Fruit fly (Drosophila melanogaster) whole organism, embryonic: ENCODE measurements around the gene cue.

Experiments
- Antp ChIP-seq: fragments of 200-800 bp; sonication (Bioruptor generic); optimal IDR thresholded peaks from 3 replicates; lab custom pipeline; 2016; ENCODE audit warnings: missing biosample characterization, missing genetic modification characterization
- CG11247 ChIP-seq: fragments of 200-800 bp; sonication (Bioruptor generic); IDR thresholded peaks from 2 replicates; pipeline ENCODE4 v1.3.6; 2022; ENCODE audit warnings: missing biosample characterization, missing genetic modification characterization
- CG12071 ChIP-seq: fragments of 200-800 bp; sonication (Bioruptor generic); optimal IDR thresholded peaks from 3 replicates; lab custom pipeline; 2018; ENCODE audit warnings: missing biosample characterization, mild to moderate bottlenecking, missing genetic modification characterization
- CG12299 ChIP-seq: fragments of 200-800 bp; sonication (Bioruptor generic); optimal IDR thresholded peaks from 2 replicates; lab custom pipeline; 2018; ENCODE audit warnings: missing biosample characterization, mild to moderate bottlenecking, missing genetic modification characterization
- CG13894 ChIP-seq: fragments of 200-800 bp; sonication (Bioruptor generic); optimal IDR thresholded peaks from 3 replicates; lab custom pipeline; 2018; ENCODE audit warnings: missing biosample characterization, mild to moderate bottlenecking, missing genetic modification characterization, moderate library complexity
- CG14050 ChIP-seq: fragments of 200-800 bp; sonication (Bioruptor generic); IDR thresholded peaks from 3 replicates; pipeline ENCODE4 v1.3.6; 2022; ENCODE audit warnings: missing biosample characterization, missing genetic modification characterization
- CG14667 ChIP-seq: fragments of 200-800 bp; sonication (Bioruptor generic); IDR thresholded peaks from 2 replicates; pipeline ENCODE4 v1.3.6; 2022; ENCODE audit warnings: missing biosample characterization, missing genetic modification characterization
- CG15011 ChIP-seq: fragments of 200-800 bp; sonication (Bioruptor generic); optimal IDR thresholded peaks from 3 replicates; lab custom pipeline; 2018; ENCODE audit warnings: missing biosample characterization, mild to moderate bottlenecking, missing genetic modification characterization
- CG15601 ChIP-seq: fragments of 200-800 bp; sonication (Bioruptor generic); optimal IDR thresholded peaks from 3 replicates; lab custom pipeline; 2019; ENCODE audit warnings: missing biosample characterization, mild to moderate bottlenecking, missing genetic modification characterization, moderate library complexity
- CG16779 ChIP-seq: fragments of 200-800 bp; sonication (Bioruptor generic); IDR thresholded peaks from 2 replicates; pipeline ENCODE4 v1.3.6; 2022; ENCODE audit warnings: missing biosample characterization, missing genetic modification characterization
- CG17385 ChIP-seq: fragments of 200-800 bp; sonication (Bioruptor generic); optimal IDR thresholded peaks from 3 replicates; lab custom pipeline; 2018; ENCODE audit warnings: missing biosample characterization, mild to moderate bottlenecking, missing genetic modification characterization
- CG17568 ChIP-seq: fragments of 200-800 bp; sonication (Bioruptor generic); optimal IDR thresholded peaks from 2 replicates; lab custom pipeline; 2018; ENCODE audit warnings: missing biosample characterization, mild to moderate bottlenecking, missing genetic modification characterization, moderate library complexity
- CG1832 ChIP-seq: fragments of 200-800 bp; sonication (Bioruptor generic); optimal IDR thresholded peaks from 2 replicates; lab custom pipeline; 2017; ENCODE audit warnings: missing biosample characterization, mild to moderate bottlenecking, missing genetic modification characterization, inconsistent platforms
- CG18764 ChIP-seq: fragments of 200-800 bp; sonication (Bioruptor generic); optimal IDR thresholded peaks from 3 replicates; lab custom pipeline; 2016; ENCODE audit warnings: missing biosample characterization, missing genetic modification characterization
- CG2889 ChIP-seq: fragments of 200-800 bp; sonication (Bioruptor generic); IDR thresholded peaks from 3 replicates; pipeline ENCODE4 v1.3.6; 2022; ENCODE audit warnings: missing biosample characterization, missing genetic modification characterization
- CG31365 ChIP-seq: fragments of 200-800 bp; sonication (Bioruptor generic); optimal IDR thresholded peaks from 2 replicates; lab custom pipeline; 2018; ENCODE audit warnings: missing biosample characterization, mild to moderate bottlenecking, missing genetic modification characterization
- CG5180 ChIP-seq: fragments of 200-800 bp; sonication (Bioruptor generic); optimal IDR thresholded peaks from 3 replicates; lab custom pipeline; 2017; ENCODE audit warnings: missing biosample characterization, missing genetic modification characterization, mild to moderate bottlenecking, moderate library complexity, missing genetic modification reagents
- CG5245 ChIP-seq: fragments of 200-800 bp; sonication (Bioruptor generic); optimal IDR thresholded peaks from 3 replicates; lab custom pipeline; 2016; ENCODE audit warnings: missing biosample characterization, missing genetic modification characterization
- CG6175 ChIP-seq: fragments of 200-800 bp; sonication (Bioruptor generic); IDR thresholded peaks from 3 replicates; pipeline ENCODE4 v1.3.6; 2022; ENCODE audit warnings: missing biosample characterization, missing genetic modification characterization
- CG6654 ChIP-seq: fragments of 200-800 bp; sonication (Bioruptor generic); optimal IDR thresholded peaks from 2 replicates; lab custom pipeline; 2017; ENCODE audit warnings: missing biosample characterization, mild to moderate bottlenecking, missing genetic modification characterization
- CG6765 ChIP-seq: fragments of 200-800 bp; sonication (Bioruptor generic); optimal IDR thresholded peaks from 3 replicates; lab custom pipeline; 2017; ENCODE audit warnings: missing biosample characterization, mild to moderate bottlenecking, missing genetic modification characterization
- CG6854 ChIP-seq: fragments of 200-800 bp; sonication (Bioruptor generic); optimal IDR thresholded peaks from 3 replicates; lab custom pipeline; 2017; ENCODE audit warnings: missing biosample characterization, mild to moderate bottlenecking, missing genetic modification characterization
- D ChIP-seq, 2 experiments: fragments of 200-800 bp in 1 of 2; fragments of >200 bp in 1 of 2; sonication (Bioruptor generic) in 1 of 2; optimal IDR thresholded peaks; 2 replicates in 1 of 2; 3 replicates in 1 of 2; lab custom pipeline; 2017; ENCODE audit warnings: mild to moderate bottlenecking in 1 of 2, missing biosample characterization in 1 of 2, missing genetic modification characterization in 1 of 2, missing genetic modification reagents in 1 of 2
- D19B ChIP-seq: fragments of 200-800 bp; sonication (Bioruptor generic); optimal IDR thresholded peaks from 2 replicates; lab custom pipeline; 2017; ENCODE audit warnings: missing biosample characterization, mild to moderate bottlenecking, missing genetic modification characterization
- Dip3 ChIP-seq: fragments of 200-800 bp; sonication (Bioruptor generic); optimal IDR thresholded peaks from 3 replicates; lab custom pipeline; 2016; ENCODE audit warnings: missing biosample characterization, missing genetic modification characterization
- ERR ChIP-seq: fragments of 200-800 bp; sonication (Bioruptor generic); optimal IDR thresholded peaks from 2 replicates; lab custom pipeline; 2016; ENCODE audit warnings: missing biosample characterization, missing genetic modification characterization
- Fer1 ChIP-seq: fragments of 200-800 bp; sonication (Bioruptor generic); optimal IDR thresholded peaks from 2 replicates; lab custom pipeline; 2017; ENCODE audit warnings: missing biosample characterization, mild to moderate bottlenecking, missing genetic modification characterization
- HmgZ ChIP-seq: fragments of 200-800 bp; sonication (Bioruptor generic); optimal IDR thresholded peaks from 2 replicates; lab custom pipeline; 2018; ENCODE audit warnings: missing biosample characterization, mild to moderate bottlenecking, missing genetic modification characterization
- Lim3 ChIP-seq: fragments of 200-800 bp; sonication (Bioruptor generic); IDR thresholded peaks from 2 replicates; pipeline ENCODE4 v1.3.6; 2022; ENCODE audit warnings: missing biosample characterization, missing genetic modification characterization
- Side ChIP-seq: fragments of 200-800 bp; sonication (Bioruptor generic); optimal IDR thresholded peaks from 2 replicates; lab custom pipeline; 2016; ENCODE audit warnings: missing biosample characterization, missing genetic modification characterization
- Sry-δ ChIP-seq: fragments of 200-800 bp; sonication (Bioruptor generic); optimal IDR thresholded peaks from 2 replicates; lab custom pipeline; 2016; ENCODE audit warnings: missing biosample characterization, missing genetic modification characterization
- YL-1 ChIP-seq: fragments of 200-800 bp; sonication (Bioruptor generic); optimal IDR thresholded peaks from 3 replicates; lab custom pipeline; 2017; ENCODE audit warnings: missing biosample characterization, mild to moderate bottlenecking, missing genetic modification characterization
- ash1 ChIP-seq: fragments of 200-800 bp; sonication (Bioruptor generic); optimal IDR thresholded peaks from 2 replicates; lab custom pipeline; 2018; ENCODE audit warnings: missing biosample characterization, mild to moderate bottlenecking, missing genetic modification characterization
- ato ChIP-seq: fragments of 200-800 bp; sonication (Bioruptor generic); IDR thresholded peaks from 2 replicates; pipeline ENCODE4 v1.3.6; 2022; ENCODE audit warnings: missing biosample characterization, missing genetic modification characterization; ENCODE audit not compliant: partially characterized antibody
- cg ChIP-seq: fragments of 200-800 bp; sonication (Bioruptor generic); optimal IDR thresholded peaks from 3 replicates; lab custom pipeline; 2019; ENCODE audit warnings: missing biosample characterization, mild to moderate bottlenecking, missing genetic modification characterization, moderate library complexity
- dimm ChIP-seq: fragments of 200-800 bp; sonication (Bioruptor generic); IDR thresholded peaks from 2 replicates; pipeline ENCODE4 v1.3.6; 2022; ENCODE audit warnings: missing biosample characterization, missing genetic modification characterization
- esg ChIP-seq: fragments of 200-800 bp; sonication (Bioruptor generic); conservative IDR thresholded peaks from 2 replicates; pipeline ENCODE4 v1.3.6; 2022; ENCODE audit warnings: missing biosample characterization, missing genetic modification characterization
- ewg ChIP-seq: fragments of 200-800 bp; sonication (Bioruptor generic); optimal IDR thresholded peaks from 3 replicates; lab custom pipeline; 2017; ENCODE audit warnings: mild to moderate bottlenecking, missing biosample characterization, missing genetic modification reagents, missing genetic modification characterization
- fd3F ChIP-seq: fragments of 200-800 bp; sonication (Bioruptor generic); optimal IDR thresholded peaks from 2 replicates; lab custom pipeline; 2018; ENCODE audit warnings: missing biosample characterization, mild to moderate bottlenecking, missing genetic modification characterization, moderate library complexity
- gem ChIP-seq: fragments of 200-800 bp; sonication (Bioruptor generic); optimal IDR thresholded peaks from 2 replicates; lab custom pipeline; 2019; ENCODE audit warnings: missing biosample characterization, mild to moderate bottlenecking, missing genetic modification characterization, moderate library complexity
- grn ChIP-seq: fragments of 200-800 bp; sonication (Bioruptor generic); optimal IDR thresholded peaks from 3 replicates; lab custom pipeline; 2017; ENCODE audit warnings: missing biosample characterization, missing genetic modification characterization
- gsb ChIP-seq: fragments of 200-800 bp; sonication (Bioruptor generic); IDR thresholded peaks from 2 replicates; pipeline ENCODE4 v1.3.6; 2022; ENCODE audit warnings: missing biosample characterization, missing genetic modification characterization
- her ChIP-seq: fragments of 200-800 bp; sonication (Bioruptor generic); optimal IDR thresholded peaks from 2 replicates; lab custom pipeline; 2016; ENCODE audit warnings: missing biosample characterization, missing genetic modification characterization
- kay ChIP-seq: fragments of 200-800 bp; sonication (Bioruptor generic); optimal IDR thresholded peaks from 2 replicates; lab custom pipeline; 2016; ENCODE audit warnings: missing biosample characterization, missing genetic modification characterization
- mirr ChIP-seq: fragments of 200-800 bp; sonication (Bioruptor generic); optimal IDR thresholded peaks from 3 replicates; lab custom pipeline; 2018; ENCODE audit warnings: missing biosample characterization, mild to moderate bottlenecking, missing genetic modification characterization
- slou ChIP-seq: fragments of 200-800 bp; sonication (Bioruptor generic); optimal IDR thresholded peaks from 3 replicates; lab custom pipeline; 2016; ENCODE audit warnings: missing biosample characterization, missing genetic modification characterization
- so ChIP-seq: fragments of 200-800 bp; sonication (Bioruptor generic); IDR thresholded peaks from 3 replicates; pipeline ENCODE4 v1.3.6; 2022; ENCODE audit warnings: missing biosample characterization, missing genetic modification characterization
- sob ChIP-seq: fragments of 200-800 bp; sonication (Bioruptor generic); IDR thresholded peaks from 2 replicates; pipeline ENCODE4 v1.3.6; 2022; ENCODE audit warnings: missing biosample characterization, missing genetic modification characterization
- tio ChIP-seq: fragments of 200-800 bp; sonication (Bioruptor generic); optimal IDR thresholded peaks from 2 replicates; lab custom pipeline; 2017; ENCODE audit warnings: missing biosample characterization, missing genetic modification characterization, inconsistent platforms
- trh ChIP-seq: fragments of 200-800 bp; sonication (Bioruptor generic); optimal IDR thresholded peaks from 2 replicates; lab custom pipeline; 2016; ENCODE audit warnings: missing biosample characterization, missing genetic modification characterization
- usp ChIP-seq: fragments of >200 bp; optimal IDR thresholded peaks from 2 replicates; lab custom pipeline; 2017; ENCODE audit warnings: missing biosample characterization, missing genetic modification characterization
- vfl ChIP-seq: fragments of 200-800 bp; sonication (Bioruptor generic); optimal IDR thresholded peaks from 2 replicates; lab custom pipeline; 2016; ENCODE audit warnings: missing biosample characterization, missing genetic modification characterization

Gene cue

DNA sequence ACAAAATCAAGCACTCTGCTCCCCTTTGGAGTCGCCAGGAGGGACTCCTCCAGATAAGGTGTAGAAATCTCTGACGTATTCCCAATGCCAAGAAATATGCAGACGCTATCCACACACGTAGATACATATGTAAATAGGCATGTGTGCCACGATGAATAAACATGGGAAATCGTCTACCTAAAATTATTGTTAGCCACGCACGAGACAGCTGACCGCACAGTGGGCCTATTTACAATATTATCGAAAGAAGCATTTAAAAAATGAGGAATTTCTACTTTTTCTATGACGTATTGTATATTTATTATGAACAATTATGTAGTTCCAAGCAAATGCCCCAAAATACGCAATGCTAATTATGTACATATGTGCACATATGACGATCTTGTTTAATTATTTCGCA is 32.1 kb upstream of the cue start (continued):
- TF ChIP-seq CG12071 (peak; percentile 9), CG11247 (GFP tag; lab: Robert Waterston, UW) (no peak), CG14050 (GFP tag; lab: Robert Waterston, UW) (no peak), CG6175 (no peak), gsb (GFP tag; lab: Robert Waterston, UW) (no peak), so (GFP tag; lab: Robert Waterston, UW) (no peak), CG18764 (GFP tag; lab: Kevin White, UChicago) (no peak), ato (no peak), trh (no peak), CG31365 (tag; lab: Kevin White, UChicago) (no peak), CG16779 (GFP tag; lab: Robert Waterston, UW) (no peak), cg (GFP tag; lab: Kevin White, UChicago) (no peak), CG17385 (GFP tag; lab: Kevin White, UChicago) (peak; percentile 8), dimm (no peak), CG15601 (tag; lab: Kevin White, UChicago) (no peak), kay (GFP tag; lab: Kevin White, UChicago) (peak; percentile 19), CG5180 (GFP tag; lab: Kevin White, UChicago) (no peak), gem (tag; lab: Kevin White, UChicago) (peak; percentile 46), D19B (no peak), D (optimal IDR thresholded peaks at IDR 0.05; lab: Kevin White, UChicago) (no peak), D (GFP tag; optimal IDR thresholded peaks at IDR 0.05; lab: Kevin White, UChicago) (no peak), Lim3 (GFP tag; lab: Robert Waterston, UW) (no peak), her (GFP tag; lab: Kevin White, UChicago) (no peak), CG13894 (tag; lab: Kevin White, UChicago) (no peak), sob (peak; percentile 5; the same call in 1 of the 2 replicates), CG6654 (no peak), usp (GFP tag; lab: Kevin White, UChicago) (no peak), CG5245 (GFP tag; lab: Kevin White, UChicago) (no peak), CG17568 (no peak), fd3F (GFP tag; lab: Kevin White, UChicago) (peak; percentile 10), YL-1 (GFP tag; lab: Kevin White, UChicago) (no peak), CG6765 (GFP tag; lab: Kevin White, UChicago) (no peak), esg (GFP tag; lab: Robert Waterston, UW) (no peak; the same call in 1 of the 2 replicates), Side (GFP tag; lab: Kevin White, UChicago) (no peak), CG12299 (tag; lab: Kevin White, UChicago) (no peak), Antp (GFP tag; lab: Kevin White, UChicago) (no peak), CG14667 (GFP tag; lab: Robert Waterston, UW) (no peak), Dip3 (GFP tag; lab: Kevin White, UChicago) (no peak), grn (GFP tag; lab: Kevin White, UChicago) (no peak), Fer1 (GFP tag; lab: Kevin White, UChicago) (no peak), vfl (GFP tag; lab: Kevin White, UChicago) (no peak), CG6854 (no peak), ERR (GFP tag; lab: Kevin White, UChicago) (no peak), CG15011 (peak; percentile 39), slou (GFP tag; lab: Kevin White, UChicago) (no peak), mirr (GFP tag; lab: Kevin White, UChicago) (peak; percentile 46), CG2889 (GFP tag; lab: Robert Waterston, UW) (no peak), ewg (GFP tag; lab: Kevin White, UChicago) (no peak), tio (GFP tag; lab: Kevin White, UChicago) (peak; percentile 28), ash1 (GFP tag; lab: Kevin White, UChicago) (no peak), Sry-δ (GFP tag; lab: Kevin White, UChicago) (no peak), HmgZ (tag; lab: Kevin White, UChicago) (no peak), CG1832 (GFP tag; lab: Kevin White, UChicago) (no peak)
